Worm (Caenorhabditis elegans): ENCODE results near the gene ugt-3.
A peak's percentile ranks its signal among the peaks of the same experiment; 100 is the strongest.

DNA sequence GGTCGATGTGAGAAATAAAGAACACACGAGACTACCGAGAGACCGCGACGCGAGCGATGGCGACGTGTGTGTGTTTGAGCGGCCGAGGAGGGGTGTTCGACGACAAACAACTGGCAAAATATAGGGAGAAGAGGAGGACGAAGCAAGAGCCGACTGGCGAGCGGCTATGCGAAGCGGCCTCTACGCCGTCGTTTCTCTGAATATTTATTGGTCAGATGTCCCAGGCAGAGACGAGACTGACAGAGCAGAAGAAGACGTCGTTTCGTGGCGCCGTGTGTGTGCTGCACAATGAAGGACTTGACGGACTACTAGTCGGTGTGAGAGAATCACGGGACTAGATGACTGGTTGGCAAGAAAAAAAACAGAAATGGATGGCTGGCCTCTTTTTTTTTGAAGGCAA lies 19.1 kb upstream of the ugt-3 start:
- peak; percentile 83 for TF ChIP-seq hlh-30 (tag; optimal IDR thresholded peaks at IDR 0.05; ENCODE audit: insufficient read depth)
- peak; percentile 75 for TF ChIP-seq F37D6.2 (tag; optimal IDR thresholded peaks at IDR 0.05)
- TF ChIP-seq ceh-82 (tag; optimal IDR thresholded peaks at IDR 0.05): no peak
- TF ChIP-seq ama-1 (optimal IDR thresholded peaks at IDR 0.05): no peak
- TF ChIP-seq lin-15B (tag; optimal IDR thresholded peaks at IDR 0.05): no peak
- TF ChIP-seq ZK546.5 (tag; optimal IDR thresholded peaks at IDR 0.05): no peak
- TF ChIP-seq nhr-77 (tag; optimal IDR thresholded peaks at IDR 0.05): no peak
- peak; percentile 61 for TF ChIP-seq fkh-10 (GFP tag; optimal IDR thresholded peaks at IDR 0.05)

Measured in whole organism, L4 larva.